Fruit fly (Drosophila melanogaster) whole organism, embryonic: ENCODE results near the gene gt.

Source experiments
- C15 ChIP-seq: fragments of 200-800 bp; sonication (Bioruptor generic); IDR thresholded peaks from 3 replicates; pipeline ENCODE4 v1.3.6; 2022; ENCODE audit warnings: missing biosample characterization, missing genetic modification characterization
- CG10321 ChIP-seq: fragments of 200-800 bp; sonication (Bioruptor generic); IDR thresholded peaks from 2 replicates; pipeline ENCODE4 v1.3.6; 2022; ENCODE audit warnings: missing biosample characterization, missing genetic modification characterization
- CG10431 ChIP-seq: fragments of 200-800 bp; sonication (Bioruptor generic); optimal IDR thresholded peaks from 3 replicates; lab custom pipeline; 2018; ENCODE audit warnings: missing biosample characterization, mild to moderate bottlenecking, missing genetic modification characterization
- CG10543 ChIP-seq: fragments of 200-800 bp; sonication (Bioruptor generic); optimal IDR thresholded peaks from 3 replicates; lab custom pipeline; 2017; ENCODE audit warnings: missing biosample characterization, mild to moderate bottlenecking, missing genetic modification characterization, moderate library complexity
- CG13287 ChIP-seq: fragments of 200-800 bp; sonication (Bioruptor generic); IDR thresholded peaks from 2 replicates; pipeline ENCODE4 v1.3.6; 2022; ENCODE audit warnings: missing biosample characterization, missing genetic modification characterization; ENCODE audit not compliant: partially characterized antibody
- CG1529 ChIP-seq: fragments of 200-800 bp; sonication (Bioruptor generic); optimal IDR thresholded peaks from 3 replicates; lab custom pipeline; 2018; ENCODE audit warnings: missing biosample characterization, missing genetic modification characterization
- CG1603 ChIP-seq: fragments of 200-800 bp; sonication (Bioruptor generic); optimal IDR thresholded peaks from 2 replicates; lab custom pipeline; 2019; ENCODE audit warnings: missing biosample characterization, mild to moderate bottlenecking, missing genetic modification characterization, moderate library complexity
- CG1647 ChIP-seq: fragments of 200-800 bp; sonication (Bioruptor generic); optimal IDR thresholded peaks from 3 replicates; lab custom pipeline; 2016; ENCODE audit warnings: missing biosample characterization, missing genetic modification characterization
- CG1792 ChIP-seq: fragments of 200-800 bp; sonication (Bioruptor generic); optimal IDR thresholded peaks from 2 replicates; lab custom pipeline; 2016; ENCODE audit warnings: missing biosample characterization, missing genetic modification characterization
- CG2116 ChIP-seq: fragments of 200-800 bp; sonication (Bioruptor generic); optimal IDR thresholded peaks from 3 replicates; lab custom pipeline; 2018; ENCODE audit warnings: missing biosample characterization, mild to moderate bottlenecking, missing genetic modification characterization
- CG2875 ChIP-seq: fragments of 200-800 bp; sonication (Bioruptor generic); optimal IDR thresholded peaks from 2 replicates; lab custom pipeline; 2017; ENCODE audit warnings: missing biosample characterization, mild to moderate bottlenecking, missing genetic modification characterization, missing genetic modification reagents
- CG4820 ChIP-seq: fragments of 200-800 bp; sonication (Bioruptor generic); optimal IDR thresholded peaks from 3 replicates; lab custom pipeline; 2016; ENCODE audit warnings: missing biosample characterization, missing genetic modification characterization
- CG7928 ChIP-seq: fragments of 200-800 bp; sonication (Bioruptor generic); optimal IDR thresholded peaks from 2 replicates; lab custom pipeline; 2017; ENCODE audit warnings: missing biosample characterization, mild to moderate bottlenecking, missing genetic modification characterization
- Deaf1 ChIP-seq: fragments of 200-800 bp; optimal IDR thresholded peaks from 3 replicates; lab custom pipeline; 2019; ENCODE audit warnings: missing biosample characterization, mild to moderate bottlenecking, missing genetic modification characterization, moderate library complexity
- HLHmδ ChIP-seq: fragments of 200-800 bp; sonication (Bioruptor generic); optimal IDR thresholded peaks from 2 replicates; lab custom pipeline; 2018; ENCODE audit warnings: missing biosample characterization, mild to moderate bottlenecking, missing genetic modification characterization, moderate library complexity
- Hand ChIP-seq: fragments of 200-800 bp; sonication (Bioruptor generic); optimal IDR thresholded peaks from 2 replicates; lab custom pipeline; 2017; ENCODE audit warnings: mild to moderate bottlenecking, missing biosample characterization, missing genetic modification reagents, missing genetic modification characterization
- Hmr ChIP-seq: fragments of 200-800 bp; sonication (Bioruptor generic); optimal IDR thresholded peaks from 3 replicates; lab custom pipeline; 2017; ENCODE audit warnings: mild to moderate bottlenecking, missing biosample characterization, missing genetic modification reagents, missing genetic modification characterization
- Med ChIP-seq: fragments of 200-800 bp; sonication (Bioruptor generic); peaks from one replicate; lab custom pipeline; 2016; ENCODE audit warnings: missing biosample characterization, missing genetic modification characterization, mild to moderate bottlenecking, inconsistent platforms, moderate library complexity
- Optix ChIP-seq: fragments of 200-800 bp; sonication (Bioruptor generic); IDR thresholded peaks from 3 replicates; pipeline ENCODE4 v1.3.6; 2022; ENCODE audit warnings: missing biosample characterization, missing genetic modification characterization
- Ptx1 ChIP-seq: fragments of 200-800 bp; sonication (Bioruptor generic); IDR thresholded peaks from 2 replicates; pipeline ENCODE4 v1.3.6; 2022; ENCODE audit warnings: missing biosample characterization, missing genetic modification characterization
- Sin3A ChIP-seq: fragments of >200 bp; optimal IDR thresholded peaks from 2 replicates; lab custom pipeline; 2018
- Tbp ChIP-seq: fragments of >200 bp; optimal IDR thresholded peaks from 2 replicates; lab custom pipeline; 2018; ENCODE audit warnings: missing biosample characterization, missing genetic modification characterization
- Xbp1 ChIP-seq: fragments of 200-800 bp; sonication (Bioruptor generic); optimal IDR thresholded peaks from 3 replicates; lab custom pipeline; 2016; ENCODE audit warnings: missing biosample characterization, mild to moderate bottlenecking, missing genetic modification characterization
- abd-A ChIP-seq: fragments of 200-800 bp; sonication (Bioruptor generic); optimal IDR thresholded peaks from 3 replicates; lab custom pipeline; 2019; ENCODE audit warnings: missing biosample characterization, mild to moderate bottlenecking, missing genetic modification characterization, moderate library complexity
- ac ChIP-seq: fragments of 200-800 bp; sonication (Bioruptor generic); optimal IDR thresholded peaks from 3 replicates; lab custom pipeline; 2017; ENCODE audit warnings: missing biosample characterization, mild to moderate bottlenecking, missing genetic modification characterization
- ap ChIP-seq: fragments of 200-800 bp; sonication (Bioruptor generic); IDR thresholded peaks from 2 replicates; pipeline ENCODE4 v1.3.6; 2022; ENCODE audit warnings: missing biosample characterization, missing genetic modification characterization
- chinmo ChIP-seq: fragments of 200-800 bp; sonication (Bioruptor generic); IDR thresholded peaks from 4 replicates; pipeline ENCODE4 v1.3.6; 2022; ENCODE audit warnings: missing biosample characterization, missing genetic modification characterization; ENCODE audit not compliant: partially characterized antibody
- ci ChIP-seq: fragments of 200-800 bp; sonication (Bioruptor generic); IDR thresholded peaks from 3 replicates; pipeline ENCODE4 v1.3.6; 2022; ENCODE audit warnings: missing biosample characterization, missing genetic modification characterization
- dan ChIP-seq: fragments of 200-800 bp; sonication (Bioruptor generic); IDR thresholded peaks from 2 replicates; pipeline ENCODE4 v1.3.6; 2022; ENCODE audit warnings: missing biosample characterization, missing genetic modification characterization
- dm ChIP-seq: fragments of 200-800 bp; sonication (Bioruptor generic); optimal IDR thresholded peaks from 3 replicates; lab custom pipeline; 2016; ENCODE audit warnings: missing biosample characterization, missing genetic modification characterization
- dmrt11E ChIP-seq: fragments of 200-800 bp; sonication (Bioruptor generic); optimal IDR thresholded peaks from 3 replicates; lab custom pipeline; 2018; ENCODE audit warnings: missing biosample characterization, mild to moderate bottlenecking, missing genetic modification characterization, moderate library complexity
- fd64A ChIP-seq: fragments of 200-800 bp; sonication (Bioruptor generic); optimal IDR thresholded peaks from 3 replicates; lab custom pipeline; 2018; ENCODE audit warnings: missing biosample characterization, mild to moderate bottlenecking, missing genetic modification characterization
- ftz-f1 ChIP-seq: fragments of 200-800 bp; sonication (Bioruptor generic); optimal IDR thresholded peaks from 2 replicates; lab custom pipeline; 2016; ENCODE audit warnings: missing biosample characterization, missing genetic modification characterization
- grn ChIP-seq: fragments of 200-800 bp; sonication (Bioruptor generic); optimal IDR thresholded peaks from 3 replicates; lab custom pipeline; 2017; ENCODE audit warnings: missing biosample characterization, missing genetic modification characterization
- gt ChIP-seq: fragments of 200-800 bp; sonication (Bioruptor generic); IDR thresholded peaks from 2 replicates; pipeline ENCODE4 v1.3.6; 2022; ENCODE audit warnings: missing biosample characterization, missing genetic modification characterization
- nmo ChIP-seq: fragments of 200-800 bp; sonication (Bioruptor generic); optimal IDR thresholded peaks from 2 replicates; lab custom pipeline; 2018; ENCODE audit warnings: missing biosample characterization, mild to moderate bottlenecking, missing genetic modification characterization, moderate library complexity
- onecut ChIP-seq: fragments of 200-800 bp; sonication (Bioruptor generic); IDR thresholded peaks from 2 replicates; pipeline ENCODE4 v1.3.6; 2022; ENCODE audit warnings: missing biosample characterization, missing genetic modification characterization
- org-1 ChIP-seq: fragments of 200-800 bp; sonication (Bioruptor generic); optimal IDR thresholded peaks from 2 replicates; lab custom pipeline; 2017; ENCODE audit warnings: missing biosample characterization, missing genetic modification characterization
- pnt ChIP-seq: fragments of 200-800 bp; sonication (Bioruptor generic); optimal IDR thresholded peaks from 3 replicates; lab custom pipeline; 2016; ENCODE audit warnings: missing biosample characterization, missing genetic modification characterization
- pros ChIP-seq: fragments of 200-800 bp; sonication (Bioruptor generic); optimal IDR thresholded peaks from 3 replicates; lab custom pipeline; 2019; ENCODE audit warnings: missing biosample characterization, mild to moderate bottlenecking, missing genetic modification characterization, moderate library complexity
- row ChIP-seq: fragments of 200-800 bp; sonication (Bioruptor generic); IDR thresholded peaks from 3 replicates; pipeline ENCODE4 v1.3.6; 2022; ENCODE audit warnings: missing biosample characterization, missing genetic modification characterization
- sens ChIP-seq: fragments of 200-800 bp; sonication (Bioruptor generic); peaks from one replicate; lab custom pipeline; 2016; ENCODE audit warnings: missing biosample characterization, missing genetic modification characterization
- sim ChIP-seq: fragments of 200-800 bp; sonication (Bioruptor generic); IDR thresholded peaks from 2 replicates; pipeline ENCODE4 v1.3.6; 2022; ENCODE audit warnings: missing biosample characterization, missing genetic modification characterization
- slbo ChIP-seq: fragments of 200-800 bp; sonication (Bioruptor generic); IDR thresholded peaks from 2 replicates; pipeline ENCODE4 v1.3.6; 2022; ENCODE audit warnings: missing biosample characterization, missing genetic modification characterization
- sob ChIP-seq: fragments of 200-800 bp; sonication (Bioruptor generic); IDR thresholded peaks from 2 replicates; pipeline ENCODE4 v1.3.6; 2022; ENCODE audit warnings: missing biosample characterization, missing genetic modification characterization
- tup ChIP-seq: fragments of 200-800 bp; sonication (Bioruptor generic); optimal IDR thresholded peaks from 2 replicates; lab custom pipeline; 2016; ENCODE audit warnings: missing biosample characterization, mild to moderate bottlenecking, missing genetic modification characterization, moderate library complexity
- tx ChIP-seq: fragments of 200-800 bp; sonication (Bioruptor generic); optimal IDR thresholded peaks from 2 replicates; lab custom pipeline; 2016; ENCODE audit warnings: missing biosample characterization, missing genetic modification characterization
- wek ChIP-seq: fragments of 200-800 bp; sonication (Bioruptor generic); optimal IDR thresholded peaks from 3 replicates; lab custom pipeline; 2018; ENCODE audit warnings: missing biosample characterization, mild to moderate bottlenecking, missing genetic modification characterization, moderate library complexity
- z ChIP-seq: fragments of 200-800 bp; sonication (Bioruptor generic); IDR thresholded peaks from 3 replicates; pipeline ENCODE4 v1.3.6; 2022; ENCODE audit warnings: missing biosample characterization, missing genetic modification characterization
- zf30C ChIP-seq: fragments of 200-800 bp; sonication (Bioruptor generic); optimal IDR thresholded peaks from 3 replicates; lab custom pipeline; 2018; ENCODE audit warnings: missing biosample characterization, mild to moderate bottlenecking, missing genetic modification characterization

gt gene

dm6 chrX:2461421-2462393 lies 32.9 kb upstream of the gt start (continued):
- TF ChIP-seq pnt (GFP tag; lab: Kevin White, UChicago) (no peak), row (GFP tag; lab: Robert Waterston, UW) (0 out of 3 replicates have a peak, but pooled peaks have one; percentile 11), CG2875 (GFP tag; lab: Kevin White, UChicago) (peak; percentile 41), ap (GFP tag; lab: Robert Waterston, UW) (no peak), ftz-f1 (no peak), wek (peak; percentile 31), HLHmδ (GFP tag; lab: Kevin White, UChicago) (peak; percentile 16), onecut (GFP tag; lab: Robert Waterston, UW) (no peak), Sin3A (lab: Kevin White, UChicago) (no peak), CG1647 (GFP tag; lab: Kevin White, UChicago) (no peak), ci (GFP tag; lab: Robert Waterston, UW) (0 out of 3 replicates have a peak, but pooled peaks have one; percentile 18), slbo (no peak), CG1792 (GFP tag; lab: Kevin White, UChicago) (no peak), CG10543 (GFP tag; lab: Kevin White, UChicago) (no peak), grn (peak; percentile 82), Tbp (GFP tag; lab: Kevin White, UChicago) (no peak), CG10431 (GFP tag; lab: Kevin White, UChicago) (no peak), CG7928 (GFP tag; lab: Kevin White, UChicago) (no peak), org-1 (GFP tag; lab: Kevin White, UChicago) (peak; percentile 6), CG1529 (GFP tag; lab: Kevin White, UChicago) (peak; percentile 2), fd64A (GFP tag; lab: Kevin White, UChicago) (no peak), sim (GFP tag; lab: Robert Waterston, UW) (no peak), Med (GFP tag; lab: Kevin White, UChicago) (peak; percentile 26), dm (GFP tag; lab: Kevin White, UChicago) (no peak), CG1603 (tag; lab: Kevin White, UChicago) (peak; percentile 35), ac (GFP tag; lab: Kevin White, UChicago) (peak; percentile 54), Hmr (GFP tag; lab: Kevin White, UChicago) (no peak), pros (no peak), CG2116 (GFP tag; lab: Kevin White, UChicago) (no peak), C15 (GFP tag; lab: Robert Waterston, UW) (no peak), CG4820 (GFP tag; lab: Kevin White, UChicago) (no peak), sob (GFP tag; lab: Robert Waterston, UW) (no peak), gt (GFP tag; lab: Robert Waterston, UW) (no peak), CG13287 (GFP tag; lab: Robert Waterston, UW) (no peak), Hand (GFP tag; lab: Kevin White, UChicago) (no peak), abd-A (tag; lab: Kevin White, UChicago) (peak; percentile 23), Optix (no peak), tup (GFP tag; lab: Kevin White, UChicago) (no peak), sens (peak; percentile 81), nmo (GFP tag; lab: Kevin White, UChicago) (no peak), z (GFP tag; lab: Robert Waterston, UW) (0 out of 3 replicates have a peak, but pooled peaks have one; percentile 33), CG10321 (GFP tag; lab: Robert Waterston, UW) (no peak), Deaf1 (tag; lab: Kevin White, UChicago) (no peak), zf30C (GFP tag; lab: Kevin White, UChicago) (no peak), dan (GFP tag; lab: Robert Waterston, UW) (no peak), tx (GFP tag; lab: Kevin White, UChicago) (no peak), Xbp1 (GFP tag; lab: Kevin White, UChicago) (no peak), Ptx1 (GFP tag; lab: Robert Waterston, UW) (no peak), dmrt11E (tag; lab: Kevin White, UChicago) (peak; percentile 40), chinmo (GFP tag; lab: Robert Waterston, UW) (no peak)
